Fruit fly (Drosophila melanogaster): ENCODE results near the gene Arts.

Gene Arts

dm6 chr3L:16657014-16657413 is 54.4 kb downstream of the Arts start (continued):
- TF ChIP-seq ranshi (GFP tag; IDR thresholded peaks at IDR 0.05) (0 out of 2 replicates have a peak, but pooled peaks have one; percentile 27), Mes4 (GFP tag; optimal IDR thresholded peaks at IDR 0.05) (no peak), sens-2 (GFP tag; IDR thresholded peaks at IDR 0.05) (no peak), vnd (GFP tag; IDR thresholded peaks at IDR 0.05; ENCODE audit: partially characterized antibody) (no peak), p53 (GFP tag; optimal IDR thresholded peaks at IDR 0.05) (no peak), btn (GFP tag; optimal IDR thresholded peaks at IDR 0.05) (no peak), Usf (GFP tag; optimal IDR thresholded peaks at IDR 0.05) (no peak), nerfin-1 (tag; optimal IDR thresholded peaks at IDR 0.05) (no peak), CG11695 (GFP tag; IDR thresholded peaks at IDR 0.05) (no peak), CG33213 (GFP tag; optimal IDR thresholded peaks at IDR 0.05) (no peak), CG12391 (tag; optimal IDR thresholded peaks at IDR 0.05) (peak; percentile 48), crc (GFP tag; optimal IDR thresholded peaks at IDR 0.05) (no peak), chn (GFP tag; optimal IDR thresholded peaks at IDR 0.05) (no peak), Aef1 (GFP tag; IDR thresholded peaks at IDR 0.05) (no peak), MESR4 (GFP tag; optimal IDR thresholded peaks at IDR 0.05) (no peak), CG18764 (GFP tag; optimal IDR thresholded peaks at IDR 0.05) (no peak), Max (GFP tag; optimal IDR thresholded peaks at IDR 0.05) (no peak), CG32532 (GFP tag; IDR thresholded peaks at IDR 0.05) (no peak), CG12942 (GFP tag; optimal IDR thresholded peaks at IDR 0.05) (no peak), tup (GFP tag; optimal IDR thresholded peaks at IDR 0.05) (no peak), H15 (GFP tag; IDR thresholded peaks at IDR 0.05) (no peak), slou (GFP tag; optimal IDR thresholded peaks at IDR 0.05) (no peak), CG15601 (tag; optimal IDR thresholded peaks at IDR 0.05) (no peak), CG31224 (GFP tag; IDR thresholded peaks at IDR 0.05) (no peak), wdn (GFP tag; IDR thresholded peaks at IDR 0.05) (no peak), trh (GFP tag; optimal IDR thresholded peaks at IDR 0.05) (no peak), Dad (GFP tag; optimal IDR thresholded peaks at IDR 0.05) (no peak), cas (GFP tag; IDR thresholded peaks at IDR 0.05) (no peak), CG3838 (GFP tag; optimal IDR thresholded peaks at IDR 0.05) (no peak), tin (GFP tag; optimal IDR thresholded peaks at IDR 0.05) (no peak), maf-S (GFP tag; optimal IDR thresholded peaks at IDR 0.05) (no peak), Hmx (GFP tag; optimal IDR thresholded peaks at IDR 0.05) (no peak), CG31388 (GFP tag; optimal IDR thresholded peaks at IDR 0.05) (no peak), CG17568 (GFP tag; optimal IDR thresholded peaks at IDR 0.05) (no peak), phol (tag; optimal IDR thresholded peaks at IDR 0.05) (peak; percentile 56), CG9609 (GFP tag; optimal IDR thresholded peaks at IDR 0.05) (no peak), HLH3B (GFP tag; IDR thresholded peaks at IDR 0.05) (no peak), hb (GFP tag; IDR thresholded peaks at IDR 0.05; ENCODE audit: partially characterized antibody) (no peak), run (tag; optimal IDR thresholded peaks at IDR 0.05) (no peak), Awh (GFP tag; IDR thresholded peaks at IDR 0.05) (no peak), CG31441 (GFP tag; IDR thresholded peaks at IDR 0.05) (0 out of 2 replicates have a peak, but pooled peaks have one; percentile 29), tx (GFP tag; optimal IDR thresholded peaks at IDR 0.05) (no peak), CrebB (tag; optimal IDR thresholded peaks at IDR 0.05) (no peak), Hey (tag; optimal IDR thresholded peaks at IDR 0.05) (no peak), fd64A (GFP tag; optimal IDR thresholded peaks at IDR 0.05) (no peak), CG14014 (GFP tag; IDR thresholded peaks at IDR 0.05) (no peak), Doc2 (GFP tag; IDR thresholded peaks at IDR 0.05) (no peak), CG30020 (tag; optimal IDR thresholded peaks at IDR 0.05) (no peak), ind (GFP tag; optimal IDR thresholded peaks at IDR 0.05) (peak; percentile 12), CG34376 (GFP tag; optimal IDR thresholded peaks at IDR 0.05) (no peak), grn (GFP tag; optimal IDR thresholded peaks at IDR 0.05) (no peak), ERR (GFP tag; optimal IDR thresholded peaks at IDR 0.05) (no peak), CG10321 (GFP tag; IDR thresholded peaks at IDR 0.05) (no peak), CG9876 (GFP tag; optimal IDR thresholded peaks at IDR 0.05) (no peak)

Measured in whole organism, embryonic.